Worm (Caenorhabditis elegans): ENCODE data around the gene F28F9.2.

- TF ChIP-seq unc-62 (GFP tag; optimal IDR thresholded peaks at IDR 0.05): no peak
- TF ChIP-seq fos-1 (tag; optimal IDR thresholded peaks at IDR 0.05): no peak
- TF ChIP-seq crh-2 (tag; optimal IDR thresholded peaks at IDR 0.05): no peak
- TF ChIP-seq lin-11 (tag; optimal IDR thresholded peaks at IDR 0.05): no peak
- TF ChIP-seq zag-1 (tag; optimal IDR thresholded peaks at IDR 0.05): no peak
- TF ChIP-seq lsy-2 (tag; optimal IDR thresholded peaks at IDR 0.05): no peak
- TF ChIP-seq sma-9 (GFP tag; optimal IDR thresholded peaks at IDR 0.05): no peak
- TF ChIP-seq sma-9 (tag; optimal IDR thresholded peaks at IDR 0.05): no peak
- TF ChIP-seq sma-3 (GFP tag; optimal IDR thresholded peaks at IDR 0.05): no peak
- no peak for TF ChIP-seq unc-39 (tag; optimal IDR thresholded peaks at IDR 0.05)
- no peak for TF ChIP-seq nhr-12 (tag; optimal IDR thresholded peaks at IDR 0.05)
- no peak for TF ChIP-seq egl-27 (tag; optimal IDR thresholded peaks at IDR 0.05)
- no peak for TF ChIP-seq ama-1 (optimal IDR thresholded peaks at IDR 0.05)
- TF ChIP-seq F13H6.1 (tag; optimal IDR thresholded peaks at IDR 0.05): no peak
These were observed 32.0 kb upstream of the F28F9.2 start for ce11 chrIV:3807545-3807944.
